Worm (Caenorhabditis elegans) whole organism, late embryonic: ENCODE data around the gene Y53F4B.18.

Source experiments
- C38D4.7 ChIP-seq: fragments of 200-800 bp; sonication (Bioruptor generic); optimal IDR thresholded peaks from 2 replicates; lab custom pipeline; 2018; ENCODE audit warnings: mild to moderate bottlenecking, missing genetic modification characterization, moderate library complexity, missing compliant biosample characterization
- ama-1 ChIP-seq: fragments of 150-350 bp; optimal IDR thresholded peaks from 2 replicates; lab custom pipeline; 2014
- ceh-24 ChIP-seq: sonication (generic microtip); optimal IDR thresholded peaks from 2 replicates; lab custom pipeline; 2016; ENCODE audit warnings: mild to moderate bottlenecking, missing genetic modification characterization, missing compliant biosample characterization
- fkh-10 ChIP-seq: fragments of 150-350 bp; optimal IDR thresholded peaks from 2 replicates; lab custom pipeline; 2014; ENCODE audit warnings: missing biosample characterization, missing genetic modification reagents, missing genetic modification characterization
- nhr-11 ChIP-seq: fragments of 150-350 bp; optimal IDR thresholded peaks from 2 replicates; lab custom pipeline; 2014; ENCODE audit warnings: missing biosample characterization, missing genetic modification characterization
- pha-4 ChIP-seq: fragments of 150-350 bp; optimal IDR thresholded peaks from 2 replicates; lab custom pipeline; 2018; ENCODE audit warnings: missing biosample characterization, missing genetic modification reagents, missing genetic modification characterization
- pros-1 ChIP-seq: fragments of 150-350 bp; optimal IDR thresholded peaks from 2 replicates; lab custom pipeline; 2014; ENCODE audit warnings: missing biosample characterization, missing genetic modification reagents, missing genetic modification characterization
- ref-2 ChIP-seq: sonication (generic microtip); optimal IDR thresholded peaks from 2 replicates; lab custom pipeline; 2016; ENCODE audit warnings: missing genetic modification characterization, missing compliant biosample characterization
- tbx-2 ChIP-seq: sonication (generic microtip); optimal IDR thresholded peaks from 2 replicates; lab custom pipeline; 2016; ENCODE audit warnings: missing genetic modification characterization, missing compliant biosample characterization

DNA sequence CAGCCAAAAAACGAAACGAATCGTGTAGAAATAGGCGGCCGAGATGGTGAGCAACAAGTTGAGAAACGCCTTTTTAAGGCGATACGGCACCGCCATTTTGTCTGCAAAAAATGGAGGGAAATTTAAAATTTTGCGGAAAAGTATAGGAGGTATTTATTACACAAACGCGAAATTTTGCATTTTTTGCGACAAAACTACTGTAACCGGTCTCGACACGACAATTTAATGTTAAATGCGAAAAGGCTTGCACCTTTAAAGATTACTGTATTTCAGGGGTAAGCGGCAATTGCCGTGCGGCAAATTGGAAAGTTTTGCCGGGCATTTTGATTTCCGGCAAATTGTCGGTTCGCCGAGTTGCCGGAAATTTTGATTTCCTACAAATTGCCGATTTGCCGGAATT is at the start of gene Y53F4B.18:
- TF ChIP-seq ceh-24 (tag; lab: Kevin White, UChicago) (no peak), pha-4 (tag; lab: Kevin White, UChicago) (no peak), tbx-2 (tag; lab: Kevin White, UChicago) (no peak), pros-1 (tag; lab: Kevin White, UChicago) (no peak), ref-2 (tag; lab: Kevin White, UChicago) (no peak), nhr-11 (tag; lab: Kevin White, UChicago) (no peak), ama-1 (lab: Kevin White, UChicago) (no peak), C38D4.7 (GFP tag; lab: Kevin White, UChicago) (no peak), fkh-10 (GFP tag; lab: Kevin White, UChicago) (no peak)
